Fruit fly (Drosophila melanogaster): Measurements from ENCODE around the gene COX5BL.

- TF ChIP-seq CG8159 (tag; optimal IDR thresholded peaks at IDR 0.05), result no peak
- TF ChIP-seq EcR (GFP tag; optimal IDR thresholded peaks at IDR 0.05), result no peak
- TF ChIP-seq CG13204 (GFP tag; optimal IDR thresholded peaks at IDR 0.05), result no peak
- TF ChIP-seq CG8301 (tag; optimal IDR thresholded peaks at IDR 0.05), result no peak
- no peak for TF ChIP-seq Ets98B (GFP tag; IDR thresholded peaks at IDR 0.05)
- no peak for TF ChIP-seq CG4496 (GFP tag; IDR thresholded peaks at IDR 0.05)
- TF ChIP-seq Pif1A (GFP tag; optimal IDR thresholded peaks at IDR 0.05), result no peak
- no peak for TF ChIP-seq gl (tag; optimal IDR thresholded peaks at IDR 0.05)
- TF ChIP-seq CG15710 (tag; optimal IDR thresholded peaks at IDR 0.05), result no peak
These were observed 28.2 kb upstream of the COX5BL start for dm6 chr2L:6530952-6531512.
